Worm (Caenorhabditis elegans) whole organism, dauer: ENCODE data around the gene F46F2.3.

Experiments
- unc-62 ChIP-seq: sonication (generic microtip); optimal IDR thresholded peaks from 2 replicates; lab custom pipeline; 2017; ENCODE audit warnings: missing biosample characterization, missing genetic modification reagents, missing genetic modification characterization

F46F2.3 gene

ce11 chrX:15229174-15229573 lies 30.9 kb downstream of the F46F2.3 start:
- no peak for TF ChIP-seq unc-62 (GFP tag; lab: Kevin White, UChicago)

- no peak for TF ChIP-seq unc-62 (GFP tag; lab: Kevin White, UChicago)
Measured at ce11 chrX:15225180-15225724, 34.8 kb downstream of the F46F2.3 start.

ce11 chrX:15224128-15224527 lies 36.0 kb downstream of the F46F2.3 start:
- TF ChIP-seq unc-62 (GFP tag; lab: Kevin White, UChicago), result no peak

- no peak for TF ChIP-seq unc-62 (GFP tag; lab: Kevin White, UChicago)
Measured at ce11 chrX:15222789-15223188, 37.3 kb downstream of the F46F2.3 start.

- no peak for TF ChIP-seq unc-62 (GFP tag; lab: Kevin White, UChicago)
Measured at ce11 chrX:15221865-15222551, 38.1 kb downstream of the F46F2.3 start.

ce11 chrX:15221107-15221506 lies 39.0 kb downstream of the F46F2.3 start:
- no peak for TF ChIP-seq unc-62 (GFP tag; lab: Kevin White, UChicago)

- no peak for TF ChIP-seq unc-62 (GFP tag; lab: Kevin White, UChicago)
Measured at ce11 chrX:15215272-15215671, 44.8 kb downstream of the F46F2.3 start.

- TF ChIP-seq unc-62 (GFP tag; lab: Kevin White, UChicago), result no peak
Measured at ce11 chrX:15213182-15213829, 46.8 kb downstream of the F46F2.3 start, which contains the start of the genes H03A11.13 and famk-1. TSS of gene H03A11.13 (minus strand) at chrX:15213232. TSS of gene famk-1 (minus strand) at chrX:15213259.
